Worm (Caenorhabditis elegans): ENCODE data around the gene Y48A6B.9.
"Not testable (repeated sequence)": the region's sequence is repeated elsewhere in the genome, so short reads cannot be mapped to it uniquely, and the experiment has no call there.

Y48A6B.9 gene

ce11 chrIII:11026516-11027048 is 6.4 kb upstream of the Y48A6B.9 start, which contains the start of gene Y48A6B.7 (continued):
- TF ChIP-seq unc-130 (GFP tag; optimal IDR thresholded peaks at IDR 0.05) (no peak), arid-1 (GFP tag; conservative IDR thresholded peaks at IDR 0.05) (no peak), F49E8.2 (tag; optimal IDR thresholded peaks at IDR 0.05; ENCODE audit: borderline replicate concordance) (no peak), cey-2 (tag; optimal IDR thresholded peaks at IDR 0.05; ENCODE audit: borderline replicate concordance, insufficient read depth) (no peak), mdl-1 (tag; optimal IDR thresholded peaks at IDR 0.05) (peak in 1 of 2 experiments; percentile 67), pha-4 (GFP tag; IDR thresholded peaks at IDR 0.05) (peak; percentile 50; the same call in 1 of the 2 replicates), pha-4 (tag; optimal IDR thresholded peaks at IDR 0.05) (no peak), egl-27 (tag; optimal IDR thresholded peaks at IDR 0.05) (no peak), dpl-1 (GFP tag; optimal IDR thresholded peaks at IDR 0.05) (no peak), lim-7 (GFP tag; IDR thresholded peaks at IDR 0.05) (no peak), nhr-41 (GFP tag; IDR thresholded peaks at IDR 0.05) (peak; percentile 60; the same call in 1 of the 2 replicates), gei-8 (GFP tag; optimal IDR thresholded peaks at IDR 0.05) (no peak), F44E2.7 (GFP tag; IDR thresholded peaks at IDR 0.05) (no peak), mxl-2 (GFP tag; conservative IDR thresholded peaks at IDR 0.05) (peak; percentile 65; the same call in 1 of the 2 replicates), daf-12 (tag; optimal IDR thresholded peaks at IDR 0.05) (no peak), ceh-32 (tag; optimal IDR thresholded peaks at IDR 0.05; ENCODE audit: poor library complexity) (no peak), hlh-30 (tag; optimal IDR thresholded peaks at IDR 0.05; ENCODE audit: insufficient read depth) (peak; percentile 73), daf-16 (GFP tag; optimal IDR thresholded peaks at IDR 0.05) (peak in 1 of 2 experiments; percentile 12), daf-16 (tag; optimal IDR thresholded peaks at IDR 0.05) (peak; percentile 83), nhr-42 (GFP tag; IDR thresholded peaks at IDR 0.05) (no peak), tra-1 (GFP tag; IDR thresholded peaks at IDR 0.05) (peak; percentile 92), lin-39 (tag; optimal IDR thresholded peaks at IDR 0.05) (no peak), nhr-25 (tag; optimal IDR thresholded peaks at IDR 0.05; ENCODE audit: borderline replicate concordance, insufficient read depth) (no peak), saeg-2 (GFP tag; IDR thresholded peaks at IDR 0.05) (peak; percentile 36; the same call in 1 of the 2 replicates)

DNA sequence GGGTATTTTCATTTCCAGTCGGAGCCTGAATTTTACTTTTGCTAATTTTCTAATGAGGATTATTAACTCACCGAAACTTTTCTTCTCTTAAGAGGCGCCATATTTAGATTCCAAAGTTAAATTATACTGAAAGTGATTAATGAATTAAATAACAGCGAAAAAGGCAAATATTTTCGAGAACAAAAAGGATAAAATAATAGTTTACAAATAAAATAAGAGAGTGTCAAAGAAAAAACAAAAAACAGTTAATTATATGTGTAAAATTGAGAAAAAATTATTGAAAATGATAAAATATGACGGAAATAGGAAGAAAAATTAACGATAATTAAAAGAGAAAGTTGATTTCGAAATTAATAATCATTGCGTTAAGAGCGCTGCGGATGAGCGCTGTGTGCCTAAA is 3.6 kb upstream of the Y48A6B.9 start, which contains the start of gene Y48A6B.8:
TSS of gene Y48A6B.8 (minus strand) at position 101 of the 400 bp plus-strand sequence.
- not testable (repeated sequence) for TF ChIP-seq unc-62 (GFP tag; optimal IDR thresholded peaks at IDR 0.05 in 1 of 2); unc-62 (tag; optimal IDR thresholded peaks at IDR 0.05); unc-130 (GFP tag; optimal IDR thresholded peaks at IDR 0.05); nhr-10 (tag; optimal IDR thresholded peaks at IDR 0.05)

DNA sequence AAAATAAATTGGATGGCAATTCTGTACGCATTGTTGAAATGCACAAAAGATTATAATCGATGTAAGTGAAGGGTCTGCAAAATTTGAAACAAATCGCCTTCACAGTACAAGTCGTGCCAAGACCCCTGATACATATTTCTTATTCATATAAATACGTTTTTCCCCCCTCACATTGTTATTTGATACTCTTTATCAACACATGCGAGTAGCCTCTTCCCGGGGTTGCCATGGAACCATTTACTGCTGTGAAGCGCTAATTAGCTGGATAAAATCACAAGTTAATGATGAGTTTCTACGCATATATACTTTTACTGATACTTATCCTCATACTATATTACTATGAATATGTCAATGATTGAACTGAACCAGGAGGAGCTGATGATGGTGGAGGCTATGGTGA is 1.7 kb upstream of the Y48A6B.9 start, which contains the start of gene Y48A6B.14:
TSS of gene Y48A6B.14 (plus strand) at position 301 of the 400 bp plus-strand sequence.
- TF ChIP-seq aha-1 (tag), result peak; percentile 40
- no peak for TF ChIP-seq lin-39 (tag; optimal IDR thresholded peaks at IDR 0.05)

DNA sequence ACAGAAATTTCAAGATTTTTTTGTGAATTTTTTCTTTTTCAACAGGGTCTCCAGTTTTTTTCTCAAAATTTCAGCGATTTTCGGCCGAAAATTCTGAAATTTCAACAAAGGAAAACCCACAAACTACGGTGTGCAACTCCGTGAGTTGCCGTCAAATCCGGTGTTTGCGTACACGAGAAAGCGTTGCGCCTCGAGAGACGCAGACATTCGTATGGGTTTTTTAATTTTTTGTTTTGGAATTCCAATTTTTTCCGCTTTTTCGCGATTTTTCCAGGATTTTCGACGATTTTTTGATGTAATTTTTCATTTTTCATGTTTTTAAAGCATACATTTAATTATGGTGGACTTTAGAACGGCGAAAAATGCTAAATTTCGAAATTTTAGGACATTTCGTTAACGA is 3.2 kb downstream of the Y48A6B.9 start:
- TF ChIP-seq D1046.2 (GFP tag; IDR thresholded peaks at IDR 0.05) (no peak), hlh-11 (tag; optimal IDR thresholded peaks at IDR 0.05) (peak; percentile 44), cey-2 (tag; optimal IDR thresholded peaks at IDR 0.05; ENCODE audit: borderline replicate concordance, insufficient read depth) (no peak), mdl-1 (tag; optimal IDR thresholded peaks at IDR 0.05) (no peak), aha-1 (tag) (peak; percentile 34), dpl-1 (GFP tag; optimal IDR thresholded peaks at IDR 0.05) (peak; percentile 82), attf-4 (tag; optimal IDR thresholded peaks at IDR 0.05) (no peak), ama-1 (optimal IDR thresholded peaks at IDR 0.05) (peak; percentile 29), unc-130 (GFP tag; optimal IDR thresholded peaks at IDR 0.05) (peak; percentile 73), lin-15B (tag; optimal IDR thresholded peaks at IDR 0.05) (no peak), ceh-28 (tag; optimal IDR thresholded peaks at IDR 0.05) (no peak), nhr-41 (GFP tag; IDR thresholded peaks at IDR 0.05) (no peak), nhr-42 (GFP tag; IDR thresholded peaks at IDR 0.05) (0 out of 2 replicates have a peak, but pooled peaks have one; percentile 34), ceh-20 (GFP tag; IDR thresholded peaks at IDR 0.05) (peak; percentile 17; the same call in 1 of the 2 replicates), duxl-1 (tag; optimal IDR thresholded peaks at IDR 0.05; ENCODE audit: poor library complexity) (peak; percentile 32), hif-1 (tag; optimal IDR thresholded peaks at IDR 0.05) (peak in 1 of 2 experiments; percentile 28), mes-2 (tag; optimal IDR thresholded peaks at IDR 0.05; ENCODE audit: poor library complexity, severe bottlenecking) (peak; percentile 89), daf-16 (GFP tag; optimal IDR thresholded peaks at IDR 0.05) (no peak), daf-16 (tag; optimal IDR thresholded peaks at IDR 0.05) (peak; percentile 27), dmd-6 (GFP tag; IDR thresholded peaks at IDR 0.05) (peak; percentile 41), pha-4 (GFP tag; IDR thresholded peaks at IDR 0.05) (peak; percentile 56; the same call in 1 of the 2 replicates), pha-4 (tag; optimal IDR thresholded peaks at IDR 0.05) (no peak), snpc-1.2 (GFP tag; IDR thresholded peaks at IDR 0.05) (peak; percentile 65), rbr-2 (tag; optimal IDR thresholded peaks at IDR 0.05) (peak; percentile 65), nhr-237 (tag; optimal IDR thresholded peaks at IDR 0.05) (no peak)
